Worm (Caenorhabditis elegans) whole organism, L4/young adult: Measurements from ENCODE around the gene ogt-1.

Source experiments
- W03F9.2 ChIP-seq: fragments of 150-350 bp; optimal IDR thresholded peaks from 2 replicates; lab custom pipeline; 2014; ENCODE audit warnings: missing biosample characterization, missing genetic modification characterization
- him-1 ChIP-seq: sonication (generic microtip); optimal IDR thresholded peaks from 2 replicates; lab custom pipeline; 2016; ENCODE audit warnings: missing genotype, missing genetic modification reagents, missing genetic modification characterization, missing compliant biosample characterization

DNA sequence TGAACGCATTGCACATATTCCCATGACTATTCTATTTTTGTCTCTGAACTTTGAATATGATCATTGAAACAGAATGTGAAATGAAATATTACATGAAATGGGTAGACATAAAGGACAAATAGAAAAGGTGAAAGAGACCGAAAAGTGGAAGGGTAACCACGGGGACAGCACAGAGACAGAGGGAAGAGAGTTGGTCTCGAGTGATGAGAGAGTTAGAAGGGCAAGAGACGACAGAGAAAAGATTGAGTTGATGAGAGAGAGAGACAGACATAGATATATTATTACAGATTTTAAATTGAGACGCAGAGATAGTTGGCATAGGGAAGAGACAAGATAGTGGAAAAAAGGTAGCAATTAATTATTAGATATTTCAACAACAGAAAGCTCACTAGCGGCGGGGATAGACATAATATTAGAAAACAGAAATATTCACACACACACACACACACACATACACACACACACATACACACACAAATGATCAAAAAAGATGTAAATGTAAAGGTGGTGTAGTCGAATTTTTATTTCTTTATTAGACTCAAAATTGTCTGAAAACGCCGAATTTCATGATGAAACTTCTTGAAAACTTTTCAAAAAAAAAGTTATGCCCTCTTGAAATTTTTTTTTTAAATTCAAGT is 36.9 kb downstream of the ogt-1 start:
- TF ChIP-seq W03F9.2 (tag; lab: Kevin White, UChicago) (peak; percentile 56), him-1 (tag; lab: Kevin White, UChicago) (no peak)
